Worm (Caenorhabditis elegans) whole organism, young adult: Measurements from ENCODE around the gene unc-103.
A peak's percentile ranks its signal among the peaks of the same experiment; 100 is the strongest.

Experiments
- B0035.1 ChIP-seq: sonication (generic microtip); optimal IDR thresholded peaks from 2 replicates; lab custom pipeline; 2016; ENCODE audit warnings: missing genetic modification characterization, mild to moderate bottlenecking, missing compliant biosample characterization, missing genotype, missing genetic modification reagents
- C06A6.2 ChIP-seq: fragments of 200-800 bp; sonication (Bioruptor generic); conservative IDR thresholded peaks from 2 replicates; pipeline ENCODE4 v1.3.6; 2022; ENCODE audit warnings: missing genetic modification characterization, missing compliant biosample characterization
- D2030.7 ChIP-seq: fragments of 200-800 bp; sonication (Bioruptor generic); IDR thresholded peaks from 2 replicates; pipeline ENCODE4 v1.3.6; 2022; ENCODE audit warnings: missing genetic modification reagents, missing genetic modification characterization, missing compliant biosample characterization
- F10E7.11 ChIP-seq: sonication (generic microtip); optimal IDR thresholded peaks from 2 replicates; lab custom pipeline; 2017; ENCODE audit warnings: mild to moderate bottlenecking, missing genetic modification characterization, moderate library complexity, missing compliant biosample characterization
- F33H1.4 ChIP-seq: fragments of 200-800 bp; sonication (Bioruptor generic); IDR thresholded peaks from 2 replicates; pipeline ENCODE4 v1.3.6; 2022; ENCODE audit warnings: missing genetic modification reagents, missing genetic modification characterization, missing compliant biosample characterization
- F37B4.10 ChIP-seq: fragments of 200-800 bp; sonication (Bioruptor generic); IDR thresholded peaks from 2 replicates; pipeline ENCODE4 v1.3.6; 2022; ENCODE audit warnings: missing genetic modification characterization, missing compliant biosample characterization
- F57A8.1 ChIP-seq: fragments of 200-800 bp; sonication (Bioruptor generic); optimal IDR thresholded peaks from 2 replicates; lab custom pipeline; 2018; ENCODE audit warnings: mild to moderate bottlenecking, missing genetic modification characterization, moderate library complexity, missing compliant biosample characterization
- Y53G8AR.9 ChIP-seq: fragments of 200-800 bp; sonication (Bioruptor generic); conservative IDR thresholded peaks from 2 replicates; pipeline ENCODE4 v1.3.6; 2022; ENCODE audit warnings: missing genetic modification reagents, missing genetic modification characterization, missing compliant biosample characterization
- Y67H2A.10 ChIP-seq: fragments of 200-800 bp; sonication (Bioruptor generic); conservative IDR thresholded peaks from 2 replicates; pipeline ENCODE4 v1.3.6; 2022; ENCODE audit warnings: missing genetic modification reagents, missing genetic modification characterization, missing compliant biosample characterization
- Y95B8A.8 ChIP-seq: fragments of 200-800 bp; sonication (Bioruptor generic); IDR thresholded peaks from 2 replicates; pipeline ENCODE4 v1.3.6; 2022; ENCODE audit warnings: missing genetic modification reagents, missing genetic modification characterization, missing compliant biosample characterization
- akir-1 ChIP-seq: fragments of 200-800 bp; sonication (Bioruptor generic); optimal IDR thresholded peaks from 2 replicates; lab custom pipeline; 2018; ENCODE audit warnings: mild to moderate bottlenecking, missing genetic modification characterization, moderate library complexity, missing compliant biosample characterization
- ama-1 ChIP-seq, 3 experiments: fragments of 150-350 bp in 1 of 3; sonication (generic microtip) in 2 of 3; optimal IDR thresholded peaks; 2 replicates each; lab custom pipeline; 2014 to 2018; ENCODE audit warnings: missing biosample characterization in 2 of 3, missing genetic modification characterization in 2 of 3, missing genetic modification reagents in 2 of 3
- athp-1 ChIP-seq: sonication (generic microtip); optimal IDR thresholded peaks from 2 replicates; lab custom pipeline; 2017; ENCODE audit warnings: mild to moderate bottlenecking, missing genetic modification characterization, missing compliant biosample characterization
- bed-1 ChIP-seq: fragments of 200-800 bp; sonication (Bioruptor generic); IDR thresholded peaks from 2 replicates; pipeline ENCODE4 v1.3.6; 2022; ENCODE audit warnings: missing genetic modification reagents, missing genetic modification characterization, missing compliant biosample characterization
- bed-2 ChIP-seq: fragments of 200-800 bp; sonication (Bioruptor generic); IDR thresholded peaks from 2 replicates; pipeline ENCODE4 v1.3.6; 2022; ENCODE audit warnings: missing genetic modification reagents, missing genetic modification characterization, missing compliant biosample characterization
- ceh-58 ChIP-seq: fragments of 200-800 bp; sonication (Bioruptor generic); IDR thresholded peaks from 2 replicates; pipeline ENCODE4 v1.3.6; 2022; ENCODE audit warnings: missing genetic modification characterization, missing compliant biosample characterization
- ceh-79 ChIP-seq: sonication (generic microtip); optimal IDR thresholded peaks from 2 replicates; lab custom pipeline; 2017; ENCODE audit warnings: mild to moderate bottlenecking, missing genetic modification characterization, missing compliant biosample characterization
- dox-1 ChIP-seq: fragments of 200-800 bp; sonication (Bioruptor generic); IDR thresholded peaks from 2 replicates; pipeline ENCODE4 v1.3.6; 2022; ENCODE audit warnings: missing genetic modification reagents, missing genetic modification characterization, missing compliant biosample characterization
- efl-1 ChIP-seq: fragments of 150-350 bp; optimal IDR thresholded peaks from 2 replicates; lab custom pipeline; 2014; ENCODE audit warnings: missing biosample characterization, missing genetic modification reagents, missing genetic modification characterization
- ekl-4 ChIP-seq: fragments of 200-800 bp; sonication (Bioruptor generic); IDR thresholded peaks from 2 replicates; pipeline ENCODE4 v1.3.6; 2022; ENCODE audit warnings: missing genetic modification reagents, missing genetic modification characterization, missing compliant biosample characterization
- ets-4 ChIP-seq: fragments of 200-800 bp; sonication (Bioruptor generic); optimal IDR thresholded peaks from 2 replicates; lab custom pipeline; 2018; ENCODE audit warnings: mild to moderate bottlenecking, missing genetic modification characterization, missing compliant biosample characterization
- gei-17 ChIP-seq: fragments of 200-800 bp; sonication (Bioruptor generic); optimal IDR thresholded peaks from 2 replicates; lab custom pipeline; 2018; ENCODE audit warnings: mild to moderate bottlenecking, missing genetic modification characterization, missing compliant biosample characterization
- hlh-26 ChIP-seq: fragments of 200-800 bp; sonication (Bioruptor generic); conservative IDR thresholded peaks from 2 replicates; pipeline ENCODE4 v1.3.6; 2022; ENCODE audit warnings: missing genetic modification reagents, missing genetic modification characterization, missing compliant biosample characterization
- hmg-1.2 ChIP-seq: fragments of 200-800 bp; sonication (Bioruptor generic); IDR thresholded peaks from 2 replicates; pipeline ENCODE4 v1.3.6; 2022; ENCODE audit warnings: missing genetic modification reagents, missing genetic modification characterization, missing compliant biosample characterization
- hmg-20 ChIP-seq: fragments of 200-800 bp; sonication (Bioruptor generic); IDR thresholded peaks from 2 replicates; pipeline ENCODE4 v1.3.6; 2022; ENCODE audit warnings: missing genetic modification reagents, missing genetic modification characterization, missing compliant biosample characterization
- lin-35 ChIP-seq, 3 experiments: fragments of 150-350 bp in 2 of 3; sonication (generic microtip) in 1 of 3; optimal IDR thresholded peaks; 2 replicates each; lab custom pipeline; 2014 to 2018; ENCODE audit warnings: missing biosample characterization in 3 of 3, missing genetic modification characterization in 3 of 3, missing genetic modification reagents in 3 of 3
- lin-54 ChIP-seq: fragments of 200-800 bp; sonication (Bioruptor generic); optimal IDR thresholded peaks from 2 replicates; lab custom pipeline; 2018; ENCODE audit warnings: mild to moderate bottlenecking, missing genetic modification characterization, missing compliant biosample characterization
- lsl-1 ChIP-seq: fragments of 200-800 bp; sonication (Bioruptor generic); optimal IDR thresholded peaks from 2 replicates; lab custom pipeline; 2018; ENCODE audit warnings: mild to moderate bottlenecking, missing genetic modification characterization, moderate library complexity, missing compliant biosample characterization
- madf-3 ChIP-seq: fragments of 200-800 bp; sonication (Bioruptor generic); IDR thresholded peaks from 2 replicates; pipeline ENCODE4 v1.3.6; 2022; ENCODE audit warnings: missing genetic modification reagents, missing genetic modification characterization, missing compliant biosample characterization
- madf-6 ChIP-seq: fragments of 200-800 bp; sonication (Bioruptor generic); IDR thresholded peaks from 2 replicates; pipeline ENCODE4 v1.3.6; 2022; ENCODE audit warnings: missing genetic modification reagents, missing genetic modification characterization, missing compliant biosample characterization
- madf-8 ChIP-seq: fragments of 200-800 bp; sonication (Bioruptor generic); conservative IDR thresholded peaks from 2 replicates; pipeline ENCODE4 v1.3.6; 2022; ENCODE audit warnings: missing genetic modification reagents, missing genetic modification characterization, missing compliant biosample characterization
- mel-28 ChIP-seq: sonication (generic microtip); optimal IDR thresholded peaks from 2 replicates; lab custom pipeline; 2016; ENCODE audit warnings: borderline replicate concordance, mild to moderate bottlenecking, missing genetic modification characterization, missing compliant biosample characterization
- mes-4 ChIP-seq: sonication (generic microtip); optimal IDR thresholded peaks from 2 replicates; lab custom pipeline; 2016; ENCODE audit warnings: missing genotype, missing genetic modification characterization, missing compliant biosample characterization
- nhr-120 ChIP-seq: fragments of 200-800 bp; sonication (Bioruptor generic); IDR thresholded peaks from 2 replicates; pipeline ENCODE4 v1.3.6; 2022; ENCODE audit warnings: missing genetic modification characterization, missing compliant biosample characterization
- nhr-90 ChIP-seq: sonication (generic microtip); optimal IDR thresholded peaks from 2 replicates; lab custom pipeline; 2016; ENCODE audit warnings: missing genotype, mild to moderate bottlenecking, missing genetic modification characterization, missing compliant biosample characterization
- pbrm-1 ChIP-seq: fragments of 200-800 bp; sonication (Bioruptor generic); IDR thresholded peaks from 2 replicates; pipeline ENCODE4 v1.3.6; 2022; ENCODE audit warnings: missing genetic modification reagents, missing genetic modification characterization, missing compliant biosample characterization
- sdz-38 ChIP-seq: sonication (generic microtip); optimal IDR thresholded peaks from 2 replicates; lab custom pipeline; 2016; ENCODE audit warnings: missing genotype, missing genetic modification characterization, missing compliant biosample characterization
- tbp1 ChIP-seq: fragments of 200-800 bp; sonication (Bioruptor generic); optimal IDR thresholded peaks from 2 replicates; lab custom pipeline; 2018; ENCODE audit warnings: mild to moderate bottlenecking, missing genetic modification characterization, missing compliant biosample characterization
- unc-130 ChIP-seq: sonication (generic microtip); optimal IDR thresholded peaks from 2 replicates; lab custom pipeline; 2016; ENCODE audit warnings: missing genetic modification reagents, missing genetic modification characterization, missing compliant biosample characterization
- ztf-18 ChIP-seq: sonication (generic microtip); optimal IDR thresholded peaks from 2 replicates; lab custom pipeline; 2016; ENCODE audit warnings: missing genotype, mild to moderate bottlenecking, missing genetic modification characterization, missing compliant biosample characterization
- ztf-25 ChIP-seq: fragments of 200-800 bp; sonication (Bioruptor generic); IDR thresholded peaks from 2 replicates; pipeline ENCODE4 v1.3.6; 2022; ENCODE audit warnings: missing genetic modification reagents, missing genetic modification characterization, missing compliant biosample characterization
- ztf-26 ChIP-seq: sonication (generic microtip); optimal IDR thresholded peaks from 2 replicates; lab custom pipeline; 2017; ENCODE audit warnings: missing genetic modification characterization, missing compliant biosample characterization

Gene unc-103

DNA sequence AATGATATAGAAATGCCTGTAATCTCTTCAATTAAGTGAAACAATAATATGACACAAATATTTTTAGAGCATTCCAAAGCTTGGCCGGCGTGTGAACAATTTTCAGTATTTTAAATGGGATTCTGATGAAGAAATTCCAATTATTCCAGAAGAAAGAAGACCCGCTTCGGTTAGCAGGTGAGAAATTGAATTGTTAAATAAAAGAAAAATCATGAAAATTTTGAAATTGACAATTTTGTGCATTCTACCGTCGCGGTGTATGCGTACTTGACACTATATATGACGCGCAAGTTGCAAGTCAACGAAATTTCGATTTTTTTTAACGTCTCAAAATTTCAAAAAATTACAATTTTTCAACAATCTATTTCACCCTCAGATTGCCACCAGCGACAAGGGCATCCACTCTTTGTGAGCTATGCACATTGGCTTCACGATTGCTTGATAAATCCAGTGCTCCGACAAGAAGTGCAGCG lies 18.8 kb upstream of the unc-103 start (continued):
- TF ChIP-seq dox-1 (GFP tag; lab: Robert Waterston, UW) (peak; percentile 31; the same call in 1 of the 2 replicates), madf-3 (GFP tag; lab: Robert Waterston, UW) (0 out of 2 replicates have a peak, but pooled peaks have one; percentile 8), hlh-26 (GFP tag; lab: Robert Waterston, UW) (no peak), Y53G8AR.9 (GFP tag; lab: Robert Waterston, UW) (0 out of 2 replicates have a peak, but pooled peaks have one; percentile 22), pbrm-1 (GFP tag; lab: Robert Waterston, UW) (peak; percentile 49; the same call in 1 of the 2 replicates), ets-4 (GFP tag; lab: Kevin White, UChicago) (no peak), gei-17 (GFP tag; lab: Kevin White, UChicago) (no peak), madf-6 (GFP tag; lab: Robert Waterston, UW) (peak; percentile 79), ztf-26 (tag; lab: Kevin White, UChicago) (peak; percentile 35), sdz-38 (tag; lab: Kevin White, UChicago) (no peak), Y67H2A.10 (GFP tag; lab: Robert Waterston, UW) (no peak), hmg-1.2 (peak; percentile 5; the same call in 1 of the 2 replicates)
- TF ChIP-seq, all 124 proteins: peak for 16

ce11 chrIII:4098107-4098620 lies 17.0 kb upstream of the unc-103 start, which contains the start of gene rei-1:
Gene rei-1, minus strand, starts transcription at chrIII:4098190.
- TF ChIP-seq ztf-25 (GFP tag; lab: Robert Waterston, UW), result no peak
- TF ChIP-seq efl-1 (GFP tag; lab: Kevin White, UChicago), result peak; percentile 60
- no peak for TF ChIP-seq F10E7.11
- no peak for TF ChIP-seq Y95B8A.8 (GFP tag; lab: Robert Waterston, UW)
- TF ChIP-seq lin-54 (GFP tag; lab: Kevin White, UChicago), result peak; percentile 58
- TF ChIP-seq ekl-4 (GFP tag; lab: Robert Waterston, UW), result no peak
- no peak for TF ChIP-seq unc-130 (GFP tag; lab: Kevin White, UChicago)
- no peak for TF ChIP-seq F37B4.10 (GFP tag; lab: Robert Waterston, UW)
- peak; percentile 86 for TF ChIP-seq lsl-1
- TF ChIP-seq madf-6 (GFP tag; lab: Robert Waterston, UW), result peak; percentile 37
- TF ChIP-seq F33H1.4 (GFP tag; lab: Robert Waterston, UW), result peak; percentile 37
- TF ChIP-seq madf-8, result peak; percentile 29
- peak; percentile 32; the same call in 1 of the 2 replicates for TF ChIP-seq D2030.7 (GFP tag; lab: Robert Waterston, UW)
- 0 out of 2 replicates have a peak, but pooled peaks have one; percentile 19 for TF ChIP-seq Y53G8AR.9 (GFP tag; lab: Robert Waterston, UW)
- TF ChIP-seq C06A6.2 (GFP tag; lab: Robert Waterston, UW), result no peak
- TF ChIP-seq ceh-79 (tag; lab: Kevin White, UChicago), result no peak
- TF ChIP-seq, all 124 proteins: peak for 8

DNA sequence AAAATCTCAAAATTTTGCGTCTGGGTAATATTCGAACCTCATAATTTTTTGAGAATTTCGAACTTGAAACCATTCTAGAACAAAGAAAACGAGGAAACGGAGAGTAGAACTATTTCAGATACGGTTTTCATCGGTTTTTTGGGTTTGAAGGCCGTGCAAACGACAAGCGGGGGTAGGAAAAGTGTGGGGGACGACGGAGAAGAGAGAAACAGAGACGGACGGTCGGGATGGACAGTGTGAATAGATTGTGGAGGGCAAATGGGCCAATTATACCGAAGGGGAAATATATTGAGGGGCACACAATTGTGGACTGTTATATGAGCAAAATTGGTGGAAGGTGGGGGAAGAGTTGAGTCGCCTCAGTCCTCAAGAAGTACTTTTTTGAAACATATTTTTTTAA lies 16.4 kb upstream of the unc-103 start:
- TF ChIP-seq akir-1 (GFP tag; lab: Kevin White, UChicago) (no peak), mes-4 (no peak), ama-1 (optimal IDR thresholded peaks at IDR 0.05; lab: Kevin White, UChicago) (peak; percentile 68), ama-1 (GFP tag; optimal IDR thresholded peaks at IDR 0.05; lab: Kevin White, UChicago) (no peak)

DNA sequence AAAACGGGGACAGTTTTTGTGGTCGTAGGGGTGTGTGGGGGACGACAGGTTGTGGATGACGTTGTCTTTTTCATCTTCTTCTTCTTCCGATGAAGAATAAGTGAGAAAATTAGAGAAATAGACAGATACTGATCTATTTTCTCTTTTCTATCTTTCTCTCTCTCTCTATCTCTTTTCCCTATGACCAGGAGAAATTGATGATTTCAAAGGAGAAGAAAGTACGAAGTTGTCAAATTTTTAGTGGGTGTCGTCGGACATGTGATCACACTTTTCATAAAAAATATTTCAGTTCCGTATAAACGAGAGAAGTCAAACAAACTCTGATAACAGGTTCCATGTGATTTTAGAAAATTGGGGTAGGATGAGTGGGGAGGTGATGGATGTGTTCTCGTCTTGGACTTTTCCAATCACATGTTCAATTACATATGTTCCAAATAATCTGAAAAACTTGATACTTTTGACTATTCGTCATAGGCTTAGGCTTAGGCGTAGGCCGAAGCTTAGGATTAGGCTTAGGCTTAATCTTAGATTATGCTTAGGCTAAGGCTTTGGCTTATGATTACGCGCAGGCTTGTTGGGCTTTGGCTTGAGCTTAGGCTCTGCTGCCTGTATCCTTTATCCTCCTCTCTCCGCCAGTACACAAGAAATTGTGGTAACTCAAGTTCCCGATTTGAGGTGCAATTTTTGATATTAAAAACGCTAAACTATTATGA lies 15.1 kb upstream of the unc-103 start:
- TF ChIP-seq tbp1, result peak; percentile 7
- no peak for TF ChIP-seq ceh-58 (GFP tag; lab: Robert Waterston, UW)
- no peak for TF ChIP-seq ztf-18 (tag; lab: Kevin White, UChicago)
- TF ChIP-seq nhr-90 (tag; lab: Kevin White, UChicago), result no peak
- no peak for TF ChIP-seq hmg-20
- TF ChIP-seq bed-2 (GFP tag; lab: Robert Waterston, UW), result no peak
- no peak for TF ChIP-seq B0035.1
- TF ChIP-seq madf-3 (GFP tag; lab: Robert Waterston, UW), result no peak
- TF ChIP-seq ekl-4 (GFP tag; lab: Robert Waterston, UW), result no peak
- TF ChIP-seq bed-1 (GFP tag; lab: Robert Waterston, UW), result no peak
- no peak for TF ChIP-seq F57A8.1 (GFP tag; lab: Kevin White, UChicago)
- no peak for TF ChIP-seq mel-28 (tag; lab: Kevin White, UChicago)
- no peak for TF ChIP-seq athp-1 (tag; lab: Kevin White, UChicago)
- no peak for TF ChIP-seq lin-35 (GFP tag; optimal IDR thresholded peaks at IDR 0.05; lab: Kevin White, UChicago)
- no peak for TF ChIP-seq nhr-120 (GFP tag; lab: Robert Waterston, UW)
- TF ChIP-seq Y53G8AR.9 (GFP tag; lab: Robert Waterston, UW), result no peak
